Worm (Caenorhabditis elegans) whole organism, early embryonic: ENCODE measurements around the gene Y39A1A.9.

Experiments used
- ceh-13 ChIP-seq: fragments of 200-800 bp; sonication (Bioruptor generic); optimal IDR thresholded peaks from 2 replicates; lab custom pipeline; 2018; ENCODE audit warnings: mild to moderate bottlenecking, missing genetic modification characterization, missing compliant biosample characterization
- hmg-4 ChIP-seq: fragments of 200-800 bp; sonication (Bioruptor generic); optimal IDR thresholded peaks from 2 replicates; lab custom pipeline; 2018; ENCODE audit warnings: mild to moderate bottlenecking, missing genetic modification characterization, missing compliant biosample characterization
- hnd-1 ChIP-seq: sonication (generic microtip); optimal IDR thresholded peaks from 2 replicates; lab custom pipeline; 2016; ENCODE audit warnings: missing genetic modification characterization, missing compliant biosample characterization
- tbx-37 ChIP-seq: fragments of 200-800 bp; sonication (Bioruptor generic); conservative IDR thresholded peaks from 2 replicates; pipeline ENCODE4 v1.3.6; 2022; ENCODE audit warnings: missing genetic modification reagents, missing genetic modification characterization, missing compliant biosample characterization

- TF ChIP-seq ceh-13 (GFP tag; lab: Kevin White, UChicago) (no peak), tbx-37 (GFP tag; lab: Robert Waterston, UW) (no peak), hnd-1 (tag; lab: Kevin White, UChicago) (no peak), hmg-4 (GFP tag; lab: Kevin White, UChicago) (no peak)
These were observed 505 bp downstream of the Y39A1A.9 start, which contains the start of gene Y39A1A.10 for ce11 chrIII:10632590-10633402.
